Fruit fly (Drosophila melanogaster) whole organism, wandering third instar larva: ENCODE data around the gene ea.

Experiments used
- Abd-B ChIP-seq: fragments of >200 bp; optimal IDR thresholded peaks from 2 replicates; lab custom pipeline; 2017; ENCODE audit warnings: missing biosample characterization, missing genetic modification characterization
- Hnf4 ChIP-seq: fragments of 200-800 bp; sonication (Bioruptor generic); optimal IDR thresholded peaks from 2 replicates; lab custom pipeline; 2016; ENCODE audit warnings: missing biosample characterization, mild to moderate bottlenecking, missing genetic modification characterization
- Myc ChIP-seq: fragments of >200 bp; optimal IDR thresholded peaks from 2 replicates; lab custom pipeline; 2017
- N ChIP-seq: fragments of >200 bp; optimal IDR thresholded peaks from 2 replicates; lab custom pipeline; 2018; ENCODE audit warnings: missing biosample characterization, missing external identifiers, missing genetic modification characterization
- OdsH ChIP-seq: fragments of 200-800 bp; sonication (Bioruptor generic); optimal IDR thresholded peaks from 2 replicates; lab custom pipeline; 2016; ENCODE audit warnings: missing biosample characterization, mild to moderate bottlenecking, missing genetic modification characterization
- brk ChIP-seq: fragments of 200-800 bp; sonication (Bioruptor generic); optimal IDR thresholded peaks from 2 replicates; lab custom pipeline; 2016; ENCODE audit warnings: missing biosample characterization, mild to moderate bottlenecking, missing genetic modification characterization
- fru ChIP-seq: fragments of 200-800 bp; sonication (Bioruptor generic); optimal IDR thresholded peaks from 3 replicates; lab custom pipeline; 2016; ENCODE audit warnings: missing biosample characterization, mild to moderate bottlenecking, missing genetic modification characterization
- lola ChIP-seq: fragments of >200 bp; optimal IDR thresholded peaks from 2 replicates; lab custom pipeline; 2017; ENCODE audit warnings: missing biosample characterization, missing genetic modification characterization
- usp ChIP-seq: fragments of >200 bp; optimal IDR thresholded peaks from 2 replicates; lab custom pipeline; 2017; ENCODE audit warnings: missing biosample characterization, missing genetic modification characterization

dm6 chr3R:15330472-15330871, 1.9 kb downstream of the ea start, which contains the start of gene mRpL9:
- TF ChIP-seq usp (GFP tag; lab: Kevin White, UChicago) = no peak
- no peak for TF ChIP-seq N (GFP tag; lab: Kevin White, UChicago)
- TF ChIP-seq lola (GFP tag; lab: Kevin White, UChicago) = no peak
- TF ChIP-seq Abd-B (GFP tag; lab: Kevin White, UChicago) = no peak
- TF ChIP-seq Myc (lab: Kevin White, UChicago) = no peak
- no peak for TF ChIP-seq Hnf4 (GFP tag; lab: Kevin White, UChicago)
- no peak for TF ChIP-seq fru
- TF ChIP-seq OdsH = peak; percentile 8
- TF ChIP-seq brk (GFP tag; lab: Kevin White, UChicago) = no peak
